Worm (Caenorhabditis elegans) whole organism, young adult: ENCODE measurements around the gene sru-30.

Experiments used
- C17E4.6 ChIP-seq: fragments of 200-800 bp; sonication (Bioruptor generic); IDR thresholded peaks from 2 replicates; pipeline ENCODE4 v1.3.6; 2022; ENCODE audit warnings: missing genetic modification reagents, missing genetic modification characterization, missing compliant biosample characterization
- T07F8.4 ChIP-seq: sonication (generic microtip); optimal IDR thresholded peaks from 2 replicates; lab custom pipeline; 2016; ENCODE audit warnings: mild to moderate bottlenecking, missing genetic modification characterization, moderate library complexity, missing compliant biosample characterization
- cebp-2 ChIP-seq: fragments of 200-800 bp; sonication (Bioruptor generic); IDR thresholded peaks from 2 replicates; pipeline ENCODE4 v1.3.6; 2022; ENCODE audit warnings: missing genetic modification characterization, missing compliant biosample characterization
- lsy-27 ChIP-seq: sonication (generic microtip); optimal IDR thresholded peaks from 2 replicates; lab custom pipeline; 2017; ENCODE audit warnings: missing genetic modification characterization, mild to moderate bottlenecking, missing compliant biosample characterization, antibody characterized with exemption, missing genotype, borderline replicate concordance; ENCODE audit not compliant: insufficient read depth
- snpc-4 ChIP-seq, 5 experiments: fragments of 150-350 bp in 1 of 5; sonication (generic microtip) in 4 of 5; optimal IDR thresholded peaks; 2 replicates each; lab custom pipeline; 2014 to 2018; ENCODE audit warnings: missing genetic modification characterization in 5 of 5, missing biosample characterization in 3 of 5, antibody characterized with exemption in 2 of 5, mild to moderate bottlenecking in 2 of 5, missing compliant biosample characterization in 2 of 5, missing genotype in 2 of 5, moderate library complexity in 2 of 5, missing genetic modification reagents in 1 of 5
- unc-62 ChIP-seq: fragments of 150-350 bp; optimal IDR thresholded peaks from 2 replicates; lab custom pipeline; 2014; ENCODE audit warnings: missing biosample characterization, missing genetic modification reagents, missing genetic modification characterization

DNA sequence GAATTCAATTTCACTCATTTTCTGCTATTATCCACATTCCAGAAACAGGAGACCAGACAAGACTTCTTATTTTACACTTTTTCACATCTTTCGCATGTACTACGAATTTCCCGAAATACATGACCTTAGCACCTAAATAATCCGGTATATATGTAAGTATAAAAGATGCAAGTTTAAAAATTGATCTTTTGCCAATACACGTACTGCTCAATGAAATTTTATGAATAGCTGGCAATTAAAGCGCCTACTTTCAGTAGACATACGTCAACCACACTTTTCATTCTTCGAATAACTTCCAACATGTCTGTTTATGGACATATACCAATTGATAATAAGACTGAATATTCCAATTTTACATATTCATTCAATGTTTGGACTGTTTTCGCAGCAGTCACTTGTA is 10.5 kb upstream of the sru-30 start, which contains the start of gene sru-39:
- TF ChIP-seq cebp-2 (GFP tag; lab: Robert Waterston, UW): no peak
- TF ChIP-seq T07F8.4: no peak
- TF ChIP-seq lsy-27: no peak
- TF ChIP-seq snpc-4 (GFP tag; optimal IDR thresholded peaks at IDR 0.05; lab: Kevin White, UChicago): no peak
- no peak for TF ChIP-seq snpc-4 (tag; optimal IDR thresholded peaks at IDR 0.05; lab: Kevin White, UChicago)
- TF ChIP-seq C17E4.6 (GFP tag; lab: Robert Waterston, UW): no peak
- no peak for TF ChIP-seq unc-62 (GFP tag; lab: Kevin White, UChicago)
